Worm (Caenorhabditis elegans) whole organism, L3 larva: ENCODE data around the gene trr-1.

Source experiments
- R02D3.7 ChIP-seq: fragments of 150-350 bp; optimal IDR thresholded peaks from 2 replicates; lab custom pipeline; 2014; ENCODE audit warnings: missing biosample characterization, missing genetic modification characterization
- ZK546.5 ChIP-seq: sonication (generic microtip); optimal IDR thresholded peaks from 2 replicates; lab custom pipeline; 2017; ENCODE audit warnings: missing biosample characterization, missing genetic modification characterization
- ama-1 ChIP-seq: fragments of 150-350 bp; optimal IDR thresholded peaks from 2 replicates; lab custom pipeline; 2018
- ceh-28 ChIP-seq: fragments of 150-350 bp; optimal IDR thresholded peaks from 2 replicates; lab custom pipeline; 2014; ENCODE audit warnings: missing biosample characterization, missing genetic modification reagents, missing genetic modification characterization
- ceh-82 ChIP-seq: fragments of 150-350 bp; optimal IDR thresholded peaks from 2 replicates; lab custom pipeline; 2014; ENCODE audit warnings: missing biosample characterization, missing genetic modification characterization
- ceh-9 ChIP-seq: sonication (generic microtip); optimal IDR thresholded peaks from 2 replicates; lab custom pipeline; 2018; ENCODE audit warnings: missing biosample characterization, missing genetic modification characterization
- daf-12 ChIP-seq: fragments of 150-350 bp; optimal IDR thresholded peaks from 2 replicates; lab custom pipeline; 2014; ENCODE audit warnings: missing biosample characterization, missing genetic modification reagents, missing genetic modification characterization
- egl-27 ChIP-seq: sonication (generic microtip); optimal IDR thresholded peaks from 4 replicates; lab custom pipeline; 2017; ENCODE audit warnings: missing biosample characterization, missing genetic modification reagents, missing genetic modification characterization
- egl-5 ChIP-seq: fragments of 150-350 bp; optimal IDR thresholded peaks from 2 replicates; lab custom pipeline; 2017; ENCODE audit warnings: missing biosample characterization, missing genetic modification reagents, missing genetic modification characterization, inconsistent platforms
- elt-2 ChIP-seq: sonication (generic microtip); optimal IDR thresholded peaks from 2 replicates; lab custom pipeline; 2016; ENCODE audit warnings: missing genetic modification reagents, mild to moderate bottlenecking, missing genetic modification characterization, missing compliant biosample characterization
- eor-1 ChIP-seq, 2 experiments: fragments of 150-350 bp; optimal IDR thresholded peaks; 2 replicates each; lab custom pipeline; 2014 to 2018; ENCODE audit warnings: missing biosample characterization in 2 of 2, missing genetic modification characterization in 2 of 2
- fkh-10 ChIP-seq: sonication (generic microtip); optimal IDR thresholded peaks from 2 replicates; lab custom pipeline; 2017; ENCODE audit warnings: missing biosample characterization, missing genetic modification reagents, missing genetic modification characterization
- fos-1 ChIP-seq: fragments of 150-350 bp; optimal IDR thresholded peaks from 2 replicates; lab custom pipeline; 2014; ENCODE audit warnings: missing biosample characterization, missing genetic modification characterization
- hmg-11 ChIP-seq: sonication (generic microtip); optimal IDR thresholded peaks from 2 replicates; lab custom pipeline; 2016; ENCODE audit warnings: missing genetic modification characterization, missing compliant biosample characterization
- jun-1 ChIP-seq: fragments of 150-350 bp; optimal IDR thresholded peaks from 2 replicates; lab custom pipeline; 2014; ENCODE audit warnings: missing biosample characterization, missing genetic modification reagents, missing genetic modification characterization
- lin-15B ChIP-seq: fragments of 150-350 bp; optimal IDR thresholded peaks from 2 replicates; lab custom pipeline; 2014; ENCODE audit warnings: missing biosample characterization, missing genetic modification characterization
- lin-39 ChIP-seq: fragments of 150-350 bp; optimal IDR thresholded peaks from 2 replicates; lab custom pipeline; 2018; ENCODE audit warnings: missing biosample characterization, missing genetic modification reagents, missing genetic modification characterization
- lsy-12 ChIP-seq: sonication (generic microtip); optimal IDR thresholded peaks from 2 replicates; lab custom pipeline; 2016; ENCODE audit warnings: mild to moderate bottlenecking, missing genetic modification characterization, missing compliant biosample characterization
- mdl-1 ChIP-seq: fragments of 150-350 bp; optimal IDR thresholded peaks from 2 replicates; lab custom pipeline; 2014; ENCODE audit warnings: missing biosample characterization, missing genetic modification characterization
- mml-1 ChIP-seq: fragments of 150-350 bp; sonication (generic microtip); optimal IDR thresholded peaks from 3 replicates; lab custom pipeline; 2014; ENCODE audit warnings: missing biosample characterization, missing genetic modification characterization
- nfya-1 ChIP-seq: sonication (generic microtip); optimal IDR thresholded peaks from 2 replicates; lab custom pipeline; 2017; ENCODE audit warnings: missing genetic modification characterization, mild to moderate bottlenecking, missing compliant biosample characterization, antibody characterized with exemption, moderate library complexity; ENCODE audit not compliant: insufficient read depth
- nhr-11 ChIP-seq: fragments of 150-350 bp; optimal IDR thresholded peaks from 2 replicates; lab custom pipeline; 2014; ENCODE audit warnings: missing biosample characterization, missing genetic modification characterization
- nhr-23 ChIP-seq: fragments of 150-350 bp; optimal IDR thresholded peaks from 2 replicates; lab custom pipeline; 2014; ENCODE audit warnings: missing biosample characterization, missing genetic modification reagents, missing genetic modification characterization
- nhr-237 ChIP-seq: fragments of 150-350 bp; optimal IDR thresholded peaks from 2 replicates; lab custom pipeline; 2014; ENCODE audit warnings: missing biosample characterization, missing genetic modification characterization
- nhr-28 ChIP-seq: fragments of 150-350 bp; optimal IDR thresholded peaks from 2 replicates; lab custom pipeline; 2014; ENCODE audit warnings: missing biosample characterization, missing genetic modification characterization
- nhr-43 ChIP-seq: sonication (generic microtip); optimal IDR thresholded peaks from 2 replicates; lab custom pipeline; 2016; ENCODE audit warnings: mild to moderate bottlenecking, missing genetic modification characterization, missing compliant biosample characterization; ENCODE audit not compliant: poor library complexity, severe bottlenecking
- nhr-76 ChIP-seq: fragments of 150-350 bp; sonication (generic microtip); optimal IDR thresholded peaks from 5 replicates; lab custom pipeline; 2014; ENCODE audit warnings: missing biosample characterization, missing genetic modification characterization
- pha-4 ChIP-seq: fragments of 150-350 bp; optimal IDR thresholded peaks from 2 replicates; lab custom pipeline; 2014; ENCODE audit warnings: missing biosample characterization, missing genetic modification reagents, missing genetic modification characterization
- pqm-1 ChIP-seq: fragments of 150-350 bp; optimal IDR thresholded peaks from 2 replicates; lab custom pipeline; 2017; ENCODE audit warnings: missing biosample characterization, missing genetic modification characterization, inconsistent platforms
- sea-2 ChIP-seq: fragments of 150-350 bp; sonication (generic microtip); optimal IDR thresholded peaks from 4 replicates; lab custom pipeline; 2014; ENCODE audit warnings: missing biosample characterization, missing genetic modification reagents, missing genetic modification characterization
- skn-1 ChIP-seq: fragments of 150-350 bp; optimal IDR thresholded peaks from 2 replicates; lab custom pipeline; 2014; ENCODE audit warnings: missing biosample characterization, missing genetic modification characterization
- snpc-4 ChIP-seq: fragments of 150-350 bp; optimal IDR thresholded peaks from 2 replicates; lab custom pipeline; 2014; ENCODE audit warnings: missing biosample characterization, missing genetic modification characterization
- tbx-2 ChIP-seq: sonication (generic microtip); optimal IDR thresholded peaks from 2 replicates; lab custom pipeline; 2016; ENCODE audit warnings: mild to moderate bottlenecking, missing genetic modification characterization, missing compliant biosample characterization
- unc-39 ChIP-seq: sonication (generic microtip); optimal IDR thresholded peaks from 4 replicates; lab custom pipeline; 2017; ENCODE audit warnings: missing biosample characterization, missing genetic modification characterization
- unc-62 ChIP-seq: fragments of 150-350 bp; sonication (generic microtip); optimal IDR thresholded peaks from 4 replicates; lab custom pipeline; 2014; ENCODE audit warnings: missing biosample characterization, missing genetic modification reagents, missing genetic modification characterization
- zag-1 ChIP-seq: fragments of 150-350 bp; optimal IDR thresholded peaks from 2 replicates; lab custom pipeline; 2014; ENCODE audit warnings: missing biosample characterization, missing genetic modification characterization
- ztf-4 ChIP-seq: fragments of 150-350 bp; optimal IDR thresholded peaks from 2 replicates; lab custom pipeline; 2014; ENCODE audit warnings: missing biosample characterization, missing genetic modification characterization

The trr-1 gene

DNA sequence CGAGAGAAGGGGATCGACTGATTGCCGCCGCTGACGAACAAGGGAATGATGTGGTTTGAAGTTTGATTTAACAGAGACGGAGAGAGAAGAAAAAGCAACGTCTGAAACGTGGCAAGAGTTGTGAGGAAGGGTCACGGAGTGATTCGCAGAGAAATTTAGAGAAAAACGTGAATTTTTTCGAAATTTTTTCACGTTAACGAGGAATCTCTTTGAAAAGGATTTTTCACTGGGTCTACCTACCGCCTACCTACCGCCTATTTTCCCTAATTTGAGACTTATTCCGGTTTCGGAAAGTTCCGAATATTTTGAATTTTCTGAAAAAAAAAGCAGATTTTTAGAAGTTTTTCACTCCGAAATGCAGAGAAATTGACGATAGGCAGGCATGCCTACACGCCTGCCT, 33.7 kb upstream of the trr-1 start, which contains the start of gene fcmt-1:
Gene fcmt-1 (minus strand): TSS at position 101 of the 400 bp plus-strand sequence.
- TF ChIP-seq nhr-43 (no peak), tbx-2 (tag; lab: Kevin White, UChicago) (no peak), mml-1 (no peak), pha-4 (tag; lab: Kevin White, UChicago) (no peak), nhr-76 (tag; lab: Kevin White, UChicago) (no peak), jun-1 (tag; lab: Kevin White, UChicago) (no peak), ceh-9 (no peak), ceh-82 (tag; lab: Kevin White, UChicago) (no peak), unc-62 (GFP tag; lab: Kevin White, UChicago) (no peak), lin-15B (tag; lab: Kevin White, UChicago) (no peak), lin-39 (tag; lab: Kevin White, UChicago) (no peak), nhr-28 (tag; lab: Kevin White, UChicago) (no peak), R02D3.7 (tag; lab: Kevin White, UChicago) (no peak)
- TF ChIP-seq, all 47 proteins: peak for 0

DNA sequence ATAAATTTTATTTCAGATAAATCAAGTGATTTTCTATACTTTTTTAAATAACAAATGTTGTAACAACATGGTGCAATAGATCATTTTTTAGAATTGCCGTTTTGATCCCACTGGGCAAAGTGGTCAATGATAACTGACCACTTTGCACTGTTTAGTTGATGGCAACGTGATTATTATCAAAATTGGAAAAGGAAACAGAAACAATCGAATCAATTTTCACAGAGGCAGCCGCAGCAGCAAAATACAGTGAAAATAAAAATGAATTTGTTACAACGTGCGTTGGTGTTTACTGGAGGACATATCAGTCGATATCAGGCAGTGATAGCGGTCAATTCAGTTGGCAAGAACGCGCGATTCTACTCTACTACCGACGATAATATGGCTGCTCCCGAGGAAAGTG, 30.1 kb upstream of the trr-1 start, which contains the start of gene VF13D12L.3:
Gene VF13D12L.3 (plus strand): TSS at position 223 of the 400 bp plus-strand sequence.
- TF ChIP-seq pqm-1 (tag; lab: Kevin White, UChicago) (peak; percentile 45), nhr-76 (tag; lab: Kevin White, UChicago) (peak; percentile 42), egl-27 (no peak), elt-2 (peak; percentile 5)
- TF ChIP-seq, all 47 proteins: peak for 3

ce11 chrII:11700635-11701034, 24.9 kb upstream of the trr-1 start:
- TF ChIP-seq lsy-12 (tag; lab: Kevin White, UChicago) (no peak), eor-1 (tag; optimal IDR thresholded peaks at IDR 0.05; lab: Kevin White, UChicago) (no peak), nhr-11 (tag; lab: Kevin White, UChicago) (no peak), sea-2 (GFP tag; lab: Kevin White, UChicago) (no peak), egl-5 (no peak), tbx-2 (tag; lab: Kevin White, UChicago) (no peak), jun-1 (tag; lab: Kevin White, UChicago) (no peak), nhr-76 (tag; lab: Kevin White, UChicago) (no peak), nhr-28 (tag; lab: Kevin White, UChicago) (no peak), nhr-23 (no peak), pha-4 (tag; lab: Kevin White, UChicago) (no peak), fkh-10 (GFP tag; lab: Kevin White, UChicago) (no peak), nhr-43 (no peak), ZK546.5 (no peak), daf-12 (tag; lab: Kevin White, UChicago) (no peak), R02D3.7 (tag; lab: Kevin White, UChicago) (no peak), pqm-1 (tag; lab: Kevin White, UChicago) (no peak), hmg-11 (tag; lab: Kevin White, UChicago) (no peak), unc-39 (tag; lab: Kevin White, UChicago) (no peak), snpc-4 (no peak)
- TF ChIP-seq, all 47 proteins: peak for 0

DNA sequence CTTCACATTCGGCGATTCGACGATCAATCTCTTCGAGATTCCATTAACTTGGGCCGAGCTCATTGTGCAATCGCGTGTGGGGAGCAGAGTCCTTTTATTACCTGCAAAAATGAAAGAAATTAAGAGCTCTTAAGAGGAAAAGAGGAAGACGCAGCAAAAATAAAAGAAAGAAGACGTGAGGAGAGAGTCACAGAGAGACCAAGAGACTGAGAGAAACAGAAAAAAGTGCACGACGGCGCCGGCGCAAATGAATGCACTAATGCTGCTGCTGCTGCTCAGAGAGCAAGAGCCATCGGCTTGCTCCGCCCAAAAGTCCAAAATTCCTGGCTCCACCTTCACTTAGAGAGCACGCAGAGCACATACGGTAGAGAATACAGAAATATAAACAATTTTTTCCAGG, 24.5 kb upstream of the trr-1 start, which contains the start of gene inos-1:
Gene inos-1 (minus strand): TSS at position 101 of the 400 bp plus-strand sequence.
- no peak for TF ChIP-seq nhr-237 (tag; lab: Kevin White, UChicago)
- no peak for TF ChIP-seq ztf-4 (tag; lab: Kevin White, UChicago)
- no peak for TF ChIP-seq ama-1 (lab: Kevin White, UChicago)
- TF ChIP-seq lin-39 (tag; lab: Kevin White, UChicago) = no peak
- no peak for TF ChIP-seq nhr-23
- no peak for TF ChIP-seq fos-1 (tag; lab: Kevin White, UChicago)
- TF ChIP-seq pqm-1 (tag; lab: Kevin White, UChicago) = no peak
- TF ChIP-seq ceh-28 (tag; lab: Kevin White, UChicago) = no peak
- TF ChIP-seq fkh-10 (GFP tag; lab: Kevin White, UChicago) = no peak
- TF ChIP-seq skn-1 (tag; lab: Kevin White, UChicago) = no peak
- no peak for TF ChIP-seq nhr-43
- TF ChIP-seq zag-1 = no peak
- TF ChIP-seq nhr-76 (tag; lab: Kevin White, UChicago) = no peak
- TF ChIP-seq nfya-1 (tag; lab: Kevin White, UChicago) = no peak
- no peak for TF ChIP-seq mdl-1 (tag; lab: Kevin White, UChicago)
- TF ChIP-seq, all 47 proteins: peak for 0
